Fruit fly (Drosophila melanogaster) whole organism, prepupa: ENCODE results near the gene CG4408.

Source experiments
- CG10631 ChIP-seq: fragments of 200-800 bp; sonication (Bioruptor generic); optimal IDR thresholded peaks from 2 replicates; lab custom pipeline; 2016; ENCODE audit warnings: missing biosample characterization, missing genetic modification characterization
- CG32006 ChIP-seq: fragments of 200-800 bp; sonication (Bioruptor generic); optimal IDR thresholded peaks from 3 replicates; lab custom pipeline; 2017; ENCODE audit warnings: missing biosample characterization, mild to moderate bottlenecking, missing genetic modification characterization
- Ets21C ChIP-seq: fragments of 200-800 bp; sonication (Bioruptor generic); optimal IDR thresholded peaks from 3 replicates; lab custom pipeline; 2016; ENCODE audit warnings: missing biosample characterization, missing genetic modification characterization
- Hr38 ChIP-seq: sonication (Bioruptor generic); optimal IDR thresholded peaks from 2 replicates; lab custom pipeline; 2016; ENCODE audit warnings: missing biosample characterization, missing genetic modification characterization
- cyc ChIP-seq: fragments of 200-800 bp; sonication (Bioruptor generic); optimal IDR thresholded peaks from 3 replicates; lab custom pipeline; 2016; ENCODE audit warnings: missing biosample characterization, missing genetic modification characterization
- lz ChIP-seq: fragments of 200-800 bp; sonication (Bioruptor generic); optimal IDR thresholded peaks from 3 replicates; lab custom pipeline; 2016; ENCODE audit warnings: missing biosample characterization, missing genetic modification characterization
- salr ChIP-seq, 2 experiments: fragments of 200-800 bp; sonication (Bioruptor generic); optimal IDR thresholded peaks; 3 replicates each; lab custom pipeline; 2016 to 2018; ENCODE audit warnings: missing biosample characterization in 2 of 2, missing genetic modification characterization in 2 of 2, mild to moderate bottlenecking in 1 of 2
- ss ChIP-seq, 2 experiments: fragments of 200-800 bp; sonication (Bioruptor generic); optimal IDR thresholded peaks; 2 replicates in 1 of 2; 3 replicates in 1 of 2; lab custom pipeline; 2017 to 2018; ENCODE audit warnings: mild to moderate bottlenecking in 2 of 2, missing biosample characterization in 2 of 2, missing genetic modification characterization in 2 of 2, moderate library complexity in 1 of 2

- no peak for TF ChIP-seq salr (GFP tag; optimal IDR thresholded peaks at IDR 0.05; lab: Kevin White, UChicago)
- no peak for TF ChIP-seq cyc (GFP tag; lab: Kevin White, UChicago)
- no peak for TF ChIP-seq lz (GFP tag; lab: Kevin White, UChicago)
- TF ChIP-seq Ets21C (GFP tag; lab: Kevin White, UChicago), result no peak
- TF ChIP-seq CG32006 (GFP tag; lab: Kevin White, UChicago), result no peak
- TF ChIP-seq Hr38 (GFP tag; lab: Kevin White, UChicago), result no peak
- TF ChIP-seq CG10631 (GFP tag; lab: Kevin White, UChicago), result no peak
- no peak for TF ChIP-seq ss (GFP tag; optimal IDR thresholded peaks at IDR 0.05; lab: Kevin White, UChicago)
These were observed 25.1 kb downstream of the CG4408 start for dm6 chr3R:23338290-23338689.
